Worm (Caenorhabditis elegans) whole organism, L3 larva: ENCODE results near the gene snap-29.

Experiments used
- ZK546.5 ChIP-seq: sonication (generic microtip); optimal IDR thresholded peaks from 2 replicates; lab custom pipeline; 2017; ENCODE audit warnings: missing biosample characterization, missing genetic modification characterization
- ama-1 ChIP-seq: fragments of 150-350 bp; optimal IDR thresholded peaks from 2 replicates; lab custom pipeline; 2018
- ceh-82 ChIP-seq: fragments of 150-350 bp; optimal IDR thresholded peaks from 2 replicates; lab custom pipeline; 2014; ENCODE audit warnings: missing biosample characterization, missing genetic modification characterization
- ceh-9 ChIP-seq: sonication (generic microtip); optimal IDR thresholded peaks from 2 replicates; lab custom pipeline; 2018; ENCODE audit warnings: missing biosample characterization, missing genetic modification characterization
- jun-1 ChIP-seq: fragments of 150-350 bp; optimal IDR thresholded peaks from 2 replicates; lab custom pipeline; 2014; ENCODE audit warnings: missing biosample characterization, missing genetic modification reagents, missing genetic modification characterization
- lin-39 ChIP-seq: fragments of 150-350 bp; optimal IDR thresholded peaks from 2 replicates; lab custom pipeline; 2018; ENCODE audit warnings: missing biosample characterization, missing genetic modification reagents, missing genetic modification characterization
- lsy-12 ChIP-seq: sonication (generic microtip); optimal IDR thresholded peaks from 2 replicates; lab custom pipeline; 2016; ENCODE audit warnings: mild to moderate bottlenecking, missing genetic modification characterization, missing compliant biosample characterization
- nhr-12 ChIP-seq: fragments of 150-350 bp; optimal IDR thresholded peaks from 2 replicates; lab custom pipeline; 2014; ENCODE audit warnings: missing biosample characterization, missing genetic modification characterization
- nhr-25 ChIP-seq: sonication (generic microtip); optimal IDR thresholded peaks from 2 replicates; lab custom pipeline; 2017; ENCODE audit warnings: missing biosample characterization, missing genetic modification characterization
- nhr-76 ChIP-seq: fragments of 150-350 bp; sonication (generic microtip); optimal IDR thresholded peaks from 5 replicates; lab custom pipeline; 2014; ENCODE audit warnings: missing biosample characterization, missing genetic modification characterization
- pha-4 ChIP-seq: fragments of 150-350 bp; optimal IDR thresholded peaks from 2 replicates; lab custom pipeline; 2014; ENCODE audit warnings: missing biosample characterization, missing genetic modification reagents, missing genetic modification characterization
- snpc-4 ChIP-seq: fragments of 150-350 bp; optimal IDR thresholded peaks from 2 replicates; lab custom pipeline; 2014; ENCODE audit warnings: missing biosample characterization, missing genetic modification characterization
- unc-39 ChIP-seq: sonication (generic microtip); optimal IDR thresholded peaks from 4 replicates; lab custom pipeline; 2017; ENCODE audit warnings: missing biosample characterization, missing genetic modification characterization
- zag-1 ChIP-seq: fragments of 150-350 bp; optimal IDR thresholded peaks from 2 replicates; lab custom pipeline; 2014; ENCODE audit warnings: missing biosample characterization, missing genetic modification characterization

DNA sequence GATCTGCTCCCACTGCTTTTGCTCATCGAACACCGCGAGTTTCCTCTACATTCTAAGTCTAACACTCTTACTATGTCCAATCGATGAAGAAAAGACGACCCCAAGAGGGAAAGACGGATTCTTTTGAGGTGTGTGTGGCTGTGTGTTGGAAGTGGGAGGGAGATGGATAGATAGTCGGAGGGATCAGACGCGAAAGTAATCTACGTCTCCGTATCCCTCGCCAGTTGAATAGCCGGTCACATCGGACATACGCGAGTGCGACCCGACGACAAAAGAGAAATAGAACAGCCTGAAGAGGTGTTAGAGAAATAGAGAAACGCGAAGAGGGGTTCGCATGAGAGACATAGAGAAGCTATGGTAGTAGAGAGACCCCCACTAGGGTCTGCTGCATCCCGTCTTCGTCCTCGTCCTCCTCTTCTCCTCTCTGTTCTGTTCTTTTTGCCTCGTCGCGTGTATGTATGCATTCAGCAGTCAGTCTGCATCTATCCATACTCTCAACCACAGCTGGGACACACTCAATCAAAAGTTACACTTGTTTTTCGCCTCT is 19.6 kb downstream of the snap-29 start:
- peak; percentile 94 for TF ChIP-seq lsy-12 (tag; lab: Kevin White, UChicago)
- peak; percentile 98 for TF ChIP-seq nhr-25 (tag; lab: Kevin White, UChicago)
- TF ChIP-seq jun-1 (tag; lab: Kevin White, UChicago) = peak; percentile 96
- TF ChIP-seq ama-1 (lab: Kevin White, UChicago) = peak; percentile 60
- peak; percentile 91 for TF ChIP-seq ceh-82
- peak; percentile 90 for TF ChIP-seq pha-4 (tag; lab: Kevin White, UChicago)
- no peak for TF ChIP-seq ZK546.5 (tag; lab: Kevin White, UChicago)
- TF ChIP-seq zag-1 (tag; lab: Kevin White, UChicago) = peak; percentile 87
- TF ChIP-seq snpc-4 (tag; lab: Kevin White, UChicago) = peak; percentile 97
- TF ChIP-seq lin-39 (tag; lab: Kevin White, UChicago) = peak; percentile 93
- TF ChIP-seq nhr-76 = peak; percentile 2
- no peak for TF ChIP-seq nhr-12 (tag; lab: Kevin White, UChicago)
- TF ChIP-seq ceh-9 = peak; percentile 53
- TF ChIP-seq unc-39 (tag; lab: Kevin White, UChicago) = peak; percentile 20
